Worm (Caenorhabditis elegans) whole organism, L4/young adult: ENCODE results near the gene T15B12.1.
A peak's percentile ranks its signal among the peaks of the same experiment; 100 is the strongest.

ENCODE experiments used
- W03F9.2 ChIP-seq: fragments of 150-350 bp; optimal IDR thresholded peaks from 2 replicates; lab custom pipeline; 2014; ENCODE audit warnings: missing biosample characterization, missing genetic modification characterization
- dao-5 ChIP-seq: sonication (generic microtip); optimal IDR thresholded peaks from 2 replicates; lab custom pipeline; 2016; ENCODE audit warnings: missing genotype, missing genetic modification characterization, moderate library complexity, missing compliant biosample characterization
- him-1 ChIP-seq: sonication (generic microtip); optimal IDR thresholded peaks from 2 replicates; lab custom pipeline; 2016; ENCODE audit warnings: missing genotype, missing genetic modification reagents, missing genetic modification characterization, missing compliant biosample characterization

DNA sequence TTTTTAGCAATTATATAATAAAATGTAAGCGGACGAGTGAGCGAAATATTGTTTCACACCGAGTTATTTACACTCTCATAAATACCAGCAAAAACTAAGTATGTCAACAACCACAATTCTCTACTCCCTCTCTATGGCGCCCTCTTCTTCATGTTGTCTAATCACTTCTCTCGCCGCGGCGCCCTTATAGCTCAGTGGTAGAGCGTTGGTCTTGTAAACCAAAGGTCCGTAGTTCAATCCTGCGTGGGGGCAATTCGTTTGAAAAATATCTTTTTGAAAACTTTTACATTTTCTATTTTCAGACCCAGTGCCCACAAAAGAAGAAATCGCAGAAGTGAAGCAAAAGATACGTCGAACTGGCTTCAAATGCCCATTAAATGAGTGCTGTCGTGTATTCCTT lies 17.7 kb downstream of the T15B12.1 start:
- peak; percentile 66 for TF ChIP-seq dao-5 (tag; lab: Kevin White, UChicago)
- TF ChIP-seq him-1 (tag; lab: Kevin White, UChicago) = peak; percentile 53
- TF ChIP-seq W03F9.2 (tag; lab: Kevin White, UChicago) = peak; percentile 23
